Worm (Caenorhabditis elegans) whole organism, L3 larva: ENCODE measurements around the gene pgl-3.

Experiments used
- ZK546.5 ChIP-seq: sonication (generic microtip); optimal IDR thresholded peaks from 2 replicates; lab custom pipeline; 2017; ENCODE audit warnings: missing biosample characterization, missing genetic modification characterization
- aly-2 ChIP-seq: fragments of 150-350 bp; optimal IDR thresholded peaks from 2 replicates; lab custom pipeline; 2014; ENCODE audit warnings: missing biosample characterization, missing genetic modification characterization
- ama-1 ChIP-seq: fragments of 150-350 bp; optimal IDR thresholded peaks from 2 replicates; lab custom pipeline; 2018
- ceh-16 ChIP-seq: sonication (generic microtip); optimal IDR thresholded peaks from 2 replicates; lab custom pipeline; 2017; ENCODE audit warnings: missing biosample characterization, missing genetic modification characterization
- ceh-82 ChIP-seq: fragments of 150-350 bp; optimal IDR thresholded peaks from 2 replicates; lab custom pipeline; 2014; ENCODE audit warnings: missing biosample characterization, missing genetic modification characterization
- ceh-9 ChIP-seq: sonication (generic microtip); optimal IDR thresholded peaks from 2 replicates; lab custom pipeline; 2018; ENCODE audit warnings: missing biosample characterization, missing genetic modification characterization
- egl-27 ChIP-seq: sonication (generic microtip); optimal IDR thresholded peaks from 4 replicates; lab custom pipeline; 2017; ENCODE audit warnings: missing biosample characterization, missing genetic modification reagents, missing genetic modification characterization
- elt-1 ChIP-seq: fragments of 150-350 bp; optimal IDR thresholded peaks from 2 replicates; lab custom pipeline; 2014; ENCODE audit warnings: missing biosample characterization, missing genetic modification characterization
- elt-2 ChIP-seq: sonication (generic microtip); optimal IDR thresholded peaks from 2 replicates; lab custom pipeline; 2016; ENCODE audit warnings: missing genetic modification reagents, mild to moderate bottlenecking, missing genetic modification characterization, missing compliant biosample characterization
- elt-3 ChIP-seq, 3 experiments: fragments of 150-350 bp in 1 of 3; sonication (generic microtip) in 2 of 3; optimal IDR thresholded peaks; 2 replicates in 2 of 3; 4 replicates in 1 of 3; lab custom pipeline; 2014 to 2017; ENCODE audit warnings: missing biosample characterization in 3 of 3, missing genetic modification characterization in 3 of 3
- eor-1 ChIP-seq, 2 experiments: fragments of 150-350 bp; optimal IDR thresholded peaks; 2 replicates each; lab custom pipeline; 2014 to 2018; ENCODE audit warnings: missing biosample characterization in 2 of 2, missing genetic modification characterization in 2 of 2
- fkh-10 ChIP-seq: sonication (generic microtip); optimal IDR thresholded peaks from 2 replicates; lab custom pipeline; 2017; ENCODE audit warnings: missing biosample characterization, missing genetic modification reagents, missing genetic modification characterization
- fkh-2 ChIP-seq: fragments of 150-350 bp; optimal IDR thresholded peaks from 2 replicates; lab custom pipeline; 2014; ENCODE audit warnings: missing biosample characterization, missing genetic modification reagents, missing genetic modification characterization
- fos-1 ChIP-seq: fragments of 150-350 bp; optimal IDR thresholded peaks from 2 replicates; lab custom pipeline; 2014; ENCODE audit warnings: missing biosample characterization, missing genetic modification characterization
- hmg-11 ChIP-seq: sonication (generic microtip); optimal IDR thresholded peaks from 2 replicates; lab custom pipeline; 2016; ENCODE audit warnings: missing genetic modification characterization, missing compliant biosample characterization
- jun-1 ChIP-seq: fragments of 150-350 bp; optimal IDR thresholded peaks from 2 replicates; lab custom pipeline; 2014; ENCODE audit warnings: missing biosample characterization, missing genetic modification reagents, missing genetic modification characterization
- lin-15B ChIP-seq: fragments of 150-350 bp; optimal IDR thresholded peaks from 2 replicates; lab custom pipeline; 2014; ENCODE audit warnings: missing biosample characterization, missing genetic modification characterization
- lin-39 ChIP-seq: fragments of 150-350 bp; optimal IDR thresholded peaks from 2 replicates; lab custom pipeline; 2018; ENCODE audit warnings: missing biosample characterization, missing genetic modification reagents, missing genetic modification characterization
- lsy-12 ChIP-seq: sonication (generic microtip); optimal IDR thresholded peaks from 2 replicates; lab custom pipeline; 2016; ENCODE audit warnings: mild to moderate bottlenecking, missing genetic modification characterization, missing compliant biosample characterization
- mdl-1 ChIP-seq: fragments of 150-350 bp; optimal IDR thresholded peaks from 2 replicates; lab custom pipeline; 2014; ENCODE audit warnings: missing biosample characterization, missing genetic modification characterization
- mml-1 ChIP-seq: fragments of 150-350 bp; sonication (generic microtip); optimal IDR thresholded peaks from 3 replicates; lab custom pipeline; 2014; ENCODE audit warnings: missing biosample characterization, missing genetic modification characterization
- nfya-1 ChIP-seq: sonication (generic microtip); optimal IDR thresholded peaks from 2 replicates; lab custom pipeline; 2017; ENCODE audit warnings: missing genetic modification characterization, mild to moderate bottlenecking, missing compliant biosample characterization, antibody characterized with exemption, moderate library complexity; ENCODE audit not compliant: insufficient read depth
- nhr-11 ChIP-seq: fragments of 150-350 bp; optimal IDR thresholded peaks from 2 replicates; lab custom pipeline; 2014; ENCODE audit warnings: missing biosample characterization, missing genetic modification characterization
- nhr-23 ChIP-seq: fragments of 150-350 bp; optimal IDR thresholded peaks from 2 replicates; lab custom pipeline; 2014; ENCODE audit warnings: missing biosample characterization, missing genetic modification reagents, missing genetic modification characterization
- nhr-237 ChIP-seq: fragments of 150-350 bp; optimal IDR thresholded peaks from 2 replicates; lab custom pipeline; 2014; ENCODE audit warnings: missing biosample characterization, missing genetic modification characterization
- nhr-28 ChIP-seq: fragments of 150-350 bp; optimal IDR thresholded peaks from 2 replicates; lab custom pipeline; 2014; ENCODE audit warnings: missing biosample characterization, missing genetic modification characterization
- nhr-43 ChIP-seq: sonication (generic microtip); optimal IDR thresholded peaks from 2 replicates; lab custom pipeline; 2016; ENCODE audit warnings: mild to moderate bottlenecking, missing genetic modification characterization, missing compliant biosample characterization; ENCODE audit not compliant: poor library complexity, severe bottlenecking
- nhr-77 ChIP-seq: fragments of 150-350 bp; optimal IDR thresholded peaks from 2 replicates; lab custom pipeline; 2014; ENCODE audit warnings: missing biosample characterization, missing genetic modification characterization
- pha-4 ChIP-seq: fragments of 150-350 bp; optimal IDR thresholded peaks from 2 replicates; lab custom pipeline; 2014; ENCODE audit warnings: missing biosample characterization, missing genetic modification reagents, missing genetic modification characterization
- pqm-1 ChIP-seq: fragments of 150-350 bp; optimal IDR thresholded peaks from 2 replicates; lab custom pipeline; 2017; ENCODE audit warnings: missing biosample characterization, missing genetic modification characterization, inconsistent platforms
- sea-2 ChIP-seq: fragments of 150-350 bp; sonication (generic microtip); optimal IDR thresholded peaks from 4 replicates; lab custom pipeline; 2014; ENCODE audit warnings: missing biosample characterization, missing genetic modification reagents, missing genetic modification characterization
- skn-1 ChIP-seq: fragments of 150-350 bp; optimal IDR thresholded peaks from 2 replicates; lab custom pipeline; 2014; ENCODE audit warnings: missing biosample characterization, missing genetic modification characterization
- tbx-2 ChIP-seq: sonication (generic microtip); optimal IDR thresholded peaks from 2 replicates; lab custom pipeline; 2016; ENCODE audit warnings: mild to moderate bottlenecking, missing genetic modification characterization, missing compliant biosample characterization
- unc-39 ChIP-seq: sonication (generic microtip); optimal IDR thresholded peaks from 4 replicates; lab custom pipeline; 2017; ENCODE audit warnings: missing biosample characterization, missing genetic modification characterization
- unc-62 ChIP-seq: fragments of 150-350 bp; sonication (generic microtip); optimal IDR thresholded peaks from 4 replicates; lab custom pipeline; 2014; ENCODE audit warnings: missing biosample characterization, missing genetic modification reagents, missing genetic modification characterization
- zag-1 ChIP-seq: fragments of 150-350 bp; optimal IDR thresholded peaks from 2 replicates; lab custom pipeline; 2014; ENCODE audit warnings: missing biosample characterization, missing genetic modification characterization
- ztf-11 ChIP-seq: fragments of 150-350 bp; optimal IDR thresholded peaks from 2 replicates; lab custom pipeline; 2014; ENCODE audit warnings: missing biosample characterization, missing genetic modification characterization
- ztf-4 ChIP-seq: fragments of 150-350 bp; optimal IDR thresholded peaks from 2 replicates; lab custom pipeline; 2014; ENCODE audit warnings: missing biosample characterization, missing genetic modification characterization

pgl-3 gene

ce11 chrV:4719965-4720364 is 35.8 kb upstream of the pgl-3 start, which contains the start of gene prx-6:
prx-6 (minus strand) TSS chrV:4720093.
- TF ChIP-seq elt-2 (tag; lab: Kevin White, UChicago) (peak; percentile 78), pqm-1 (tag; lab: Kevin White, UChicago) (peak; percentile 50), fkh-10 (GFP tag; lab: Kevin White, UChicago) (no peak)

- TF ChIP-seq elt-2 (tag; lab: Kevin White, UChicago) (peak; percentile 83), skn-1 (tag; lab: Kevin White, UChicago) (no peak), pha-4 (tag; lab: Kevin White, UChicago) (peak; percentile 16), fkh-2 (tag; lab: Kevin White, UChicago) (no peak), pqm-1 (tag; lab: Kevin White, UChicago) (peak; percentile 86)
These were observed 34.8 kb upstream of the pgl-3 start for ce11 chrV:4720884-4721464.

ce11 chrV:4722314-4722713 is 33.5 kb upstream of the pgl-3 start, which contains the start of gene F39G3.5:
F39G3.5 (plus strand) TSS chrV:4722614.
- TF ChIP-seq ceh-16 (tag; lab: Kevin White, UChicago) = no peak
- TF ChIP-seq mml-1 (tag; lab: Kevin White, UChicago) = no peak
- no peak for TF ChIP-seq ama-1 (lab: Kevin White, UChicago)
- no peak for TF ChIP-seq nhr-23 (tag; lab: Kevin White, UChicago)
- TF ChIP-seq nfya-1 (tag; lab: Kevin White, UChicago) = no peak
- no peak for TF ChIP-seq unc-62
- no peak for TF ChIP-seq egl-27 (tag; lab: Kevin White, UChicago)
- TF ChIP-seq elt-3 (tag; optimal IDR thresholded peaks at IDR 0.05; lab: Kevin White, UChicago) = no peak
- no peak for TF ChIP-seq skn-1 (tag; lab: Kevin White, UChicago)

- TF ChIP-seq zag-1 (tag; lab: Kevin White, UChicago) (no peak), mml-1 (tag; lab: Kevin White, UChicago) (no peak), lsy-12 (tag; lab: Kevin White, UChicago) (no peak)
These were observed 31.3 kb upstream of the pgl-3 start, which contains the start of gene F39G3.4 for ce11 chrV:4724453-4724852. F39G3.4 (plus strand) TSS chrV:4724753.

ce11 chrV:4730075-4730474 is 25.7 kb upstream of the pgl-3 start, which contains the start of gene tig-2:
tig-2 (minus strand) TSS chrV:4730161.
- TF ChIP-seq hmg-11 (tag; lab: Kevin White, UChicago) (no peak), nfya-1 (tag; lab: Kevin White, UChicago) (peak; percentile 27), lin-15B (tag; lab: Kevin White, UChicago) (no peak), lin-39 (peak; percentile 36), skn-1 (tag; lab: Kevin White, UChicago) (no peak), unc-39 (tag; lab: Kevin White, UChicago) (no peak), aly-2 (tag; lab: Kevin White, UChicago) (no peak), jun-1 (tag; lab: Kevin White, UChicago) (no peak), ZK546.5 (no peak), nhr-11 (tag; lab: Kevin White, UChicago) (no peak), unc-62 (no peak), ceh-82 (tag; lab: Kevin White, UChicago) (no peak), elt-3 (tag; optimal IDR thresholded peaks at IDR 0.05; lab: Kevin White, UChicago) (no peak), nhr-28 (tag; lab: Kevin White, UChicago) (no peak)

- TF ChIP-seq pqm-1 (tag; lab: Kevin White, UChicago) (peak; percentile 4), tbx-2 (tag; lab: Kevin White, UChicago) (no peak), fkh-10 (GFP tag; lab: Kevin White, UChicago) (no peak), ztf-4 (tag; lab: Kevin White, UChicago) (no peak), skn-1 (tag; lab: Kevin White, UChicago) (peak; percentile 52), egl-27 (tag; lab: Kevin White, UChicago) (no peak), mdl-1 (tag; lab: Kevin White, UChicago) (no peak), unc-62 (no peak), elt-3 (tag; optimal IDR thresholded peaks at IDR 0.05; lab: Kevin White, UChicago) (no peak), nhr-43 (tag; lab: Kevin White, UChicago) (peak; percentile 58), fos-1 (no peak), ztf-11 (tag; lab: Kevin White, UChicago) (no peak), ama-1 (lab: Kevin White, UChicago) (peak; percentile 24), ZK546.5 (no peak), ceh-16 (tag; lab: Kevin White, UChicago) (no peak), ceh-9 (tag; lab: Kevin White, UChicago) (no peak), nhr-77 (tag; lab: Kevin White, UChicago) (no peak), nhr-28 (tag; lab: Kevin White, UChicago) (no peak), nhr-237 (tag; lab: Kevin White, UChicago) (no peak), ceh-82 (tag; lab: Kevin White, UChicago) (no peak), pha-4 (tag; lab: Kevin White, UChicago) (peak; percentile 77), sea-2 (GFP tag; lab: Kevin White, UChicago) (no peak), elt-1 (no peak), eor-1 (tag; optimal IDR thresholded peaks at IDR 0.05; lab: Kevin White, UChicago) (no peak)
These were observed 24.4 kb upstream of the pgl-3 start, which contains the start of gene F39G3.3 for ce11 chrV:4731154-4731961. F39G3.3 (plus strand) TSS chrV:4731911.
